Worm (Caenorhabditis elegans): ENCODE measurements around the gene mrp-5.

The mrp-5 gene

ce11 chrX:14946217-14946463 is at the start of gene mrp-5:
Gene mrp-5, minus strand, starts transcription at chrX:14946317.
- TF ChIP-seq ztf-29 (GFP tag; IDR thresholded peaks at IDR 0.05) (no peak), klf-2 (GFP tag; conservative IDR thresholded peaks at IDR 0.05) (no peak), ref-1 (GFP tag; conservative IDR thresholded peaks at IDR 0.05) (no peak), ztf-23 (GFP tag; IDR thresholded peaks at IDR 0.05) (no peak), med-1 (GFP tag; optimal IDR thresholded peaks at IDR 0.05; ENCODE audit: insufficient read depth) (no peak)

ce11 chrX:14993744-14994143 is 47.6 kb upstream of the mrp-5 start:
- TF ChIP-seq ref-1 (GFP tag; conservative IDR thresholded peaks at IDR 0.05) = no peak

ce11 chrX:14991280-14991679 is 45.2 kb upstream of the mrp-5 start, which contains the start of gene iglr-1:
Gene iglr-1, minus strand, starts transcription at chrX:14991380.
- TF ChIP-seq klf-2 (GFP tag; conservative IDR thresholded peaks at IDR 0.05) (no peak), T22C8.4 (GFP tag; IDR thresholded peaks at IDR 0.05) (no peak), ztf-29 (GFP tag; IDR thresholded peaks at IDR 0.05) (no peak)

ce11 chrX:14988160-14988559 is 42.0 kb upstream of the mrp-5 start:
- no peak for TF ChIP-seq ztf-23 (GFP tag; IDR thresholded peaks at IDR 0.05)
- no peak for TF ChIP-seq tab-1 (GFP tag; IDR thresholded peaks at IDR 0.05)
- no peak for TF ChIP-seq ztf-29 (GFP tag; IDR thresholded peaks at IDR 0.05)
- no peak for TF ChIP-seq flt-1 (GFP tag; IDR thresholded peaks at IDR 0.05)
- TF ChIP-seq med-1 (GFP tag; optimal IDR thresholded peaks at IDR 0.05; ENCODE audit: insufficient read depth) = no peak
- no peak for TF ChIP-seq cog-1 (tag; optimal IDR thresholded peaks at IDR 0.05)
- TF ChIP-seq ref-1 (GFP tag; conservative IDR thresholded peaks at IDR 0.05) = no peak
- TF ChIP-seq T22C8.4 (GFP tag; IDR thresholded peaks at IDR 0.05) = no peak
- TF ChIP-seq klf-2 (GFP tag; conservative IDR thresholded peaks at IDR 0.05) = no peak

ce11 chrX:14983274-14983673 is 37.2 kb upstream of the mrp-5 start, which contains the start of gene rbg-1:
Gene rbg-1, plus strand, starts transcription at chrX:14983533.
- TF ChIP-seq ref-1 (GFP tag; conservative IDR thresholded peaks at IDR 0.05) (no peak), flt-1 (GFP tag; IDR thresholded peaks at IDR 0.05) (peak; percentile 25; the same call in 1 of the 2 replicates), med-1 (GFP tag; optimal IDR thresholded peaks at IDR 0.05; ENCODE audit: insufficient read depth) (no peak), klf-2 (GFP tag; conservative IDR thresholded peaks at IDR 0.05) (no peak), ztf-29 (GFP tag; IDR thresholded peaks at IDR 0.05) (no peak), tab-1 (GFP tag; IDR thresholded peaks at IDR 0.05) (no peak), ztf-23 (GFP tag; IDR thresholded peaks at IDR 0.05) (no peak), cog-1 (tag; optimal IDR thresholded peaks at IDR 0.05) (no peak), T22C8.4 (GFP tag; IDR thresholded peaks at IDR 0.05) (peak; percentile 75)

- TF ChIP-seq ref-1 (GFP tag; conservative IDR thresholded peaks at IDR 0.05) (no peak), T22C8.4 (GFP tag; IDR thresholded peaks at IDR 0.05) (no peak), klf-2 (GFP tag; conservative IDR thresholded peaks at IDR 0.05) (no peak), cog-1 (tag; optimal IDR thresholded peaks at IDR 0.05) (no peak), ztf-23 (GFP tag; IDR thresholded peaks at IDR 0.05) (no peak), med-1 (GFP tag; optimal IDR thresholded peaks at IDR 0.05; ENCODE audit: insufficient read depth) (no peak), ztf-29 (GFP tag; IDR thresholded peaks at IDR 0.05) (no peak), flt-1 (GFP tag; IDR thresholded peaks at IDR 0.05) (no peak), tab-1 (GFP tag; IDR thresholded peaks at IDR 0.05) (no peak)
Measured at ce11 chrX:14982525-14982924, 36.4 kb upstream of the mrp-5 start, which contains the start of gene plp-2. Gene plp-2, minus strand, starts transcription at chrX:14982804.

- TF ChIP-seq tab-1 (GFP tag; IDR thresholded peaks at IDR 0.05) = no peak
- no peak for TF ChIP-seq klf-2 (GFP tag; conservative IDR thresholded peaks at IDR 0.05)
- TF ChIP-seq med-1 (GFP tag; optimal IDR thresholded peaks at IDR 0.05; ENCODE audit: insufficient read depth) = no peak
- TF ChIP-seq flt-1 (GFP tag; IDR thresholded peaks at IDR 0.05) = no peak
- no peak for TF ChIP-seq T22C8.4 (GFP tag; IDR thresholded peaks at IDR 0.05)
- no peak for TF ChIP-seq ztf-23 (GFP tag; IDR thresholded peaks at IDR 0.05)
- TF ChIP-seq ref-1 (GFP tag; conservative IDR thresholded peaks at IDR 0.05) = no peak
- TF ChIP-seq cog-1 (tag; optimal IDR thresholded peaks at IDR 0.05) = no peak
- TF ChIP-seq ztf-29 (GFP tag; IDR thresholded peaks at IDR 0.05) = no peak
Measured at ce11 chrX:14979388-14979787, 33.3 kb upstream of the mrp-5 start, which contains the start of gene emre-1. Gene emre-1, plus strand, starts transcription at chrX:14979688.

- TF ChIP-seq cog-1 (tag; optimal IDR thresholded peaks at IDR 0.05) (no peak), ref-1 (GFP tag; conservative IDR thresholded peaks at IDR 0.05) (no peak), tab-1 (GFP tag; IDR thresholded peaks at IDR 0.05) (no peak), ztf-23 (GFP tag; IDR thresholded peaks at IDR 0.05) (no peak), klf-2 (GFP tag; conservative IDR thresholded peaks at IDR 0.05) (no peak), flt-1 (GFP tag; IDR thresholded peaks at IDR 0.05) (no peak), T22C8.4 (GFP tag; IDR thresholded peaks at IDR 0.05) (no peak), ztf-29 (GFP tag; IDR thresholded peaks at IDR 0.05) (no peak)
Measured at ce11 chrX:14978756-14979155, 32.6 kb upstream of the mrp-5 start.

- TF ChIP-seq med-1 (GFP tag; optimal IDR thresholded peaks at IDR 0.05; ENCODE audit: insufficient read depth) = no peak
- no peak for TF ChIP-seq cog-1 (tag; optimal IDR thresholded peaks at IDR 0.05)
- TF ChIP-seq klf-2 (GFP tag; conservative IDR thresholded peaks at IDR 0.05) = no peak
- TF ChIP-seq ztf-23 (GFP tag; IDR thresholded peaks at IDR 0.05) = no peak
- no peak for TF ChIP-seq ztf-29 (GFP tag; IDR thresholded peaks at IDR 0.05)
- TF ChIP-seq tab-1 (GFP tag; IDR thresholded peaks at IDR 0.05) = no peak
- TF ChIP-seq ref-1 (GFP tag; conservative IDR thresholded peaks at IDR 0.05) = no peak
- TF ChIP-seq T22C8.4 (GFP tag; IDR thresholded peaks at IDR 0.05) = no peak
- TF ChIP-seq flt-1 (GFP tag; IDR thresholded peaks at IDR 0.05) = no peak
Measured at ce11 chrX:14976840-14977534, 30.9 kb upstream of the mrp-5 start.

- TF ChIP-seq ztf-23 (GFP tag; IDR thresholded peaks at IDR 0.05) (no peak), flt-1 (GFP tag; IDR thresholded peaks at IDR 0.05) (peak; percentile 29; the same call in 1 of the 2 replicates), cog-1 (tag; optimal IDR thresholded peaks at IDR 0.05) (peak; percentile 67), ztf-29 (GFP tag; IDR thresholded peaks at IDR 0.05) (no peak), ref-1 (GFP tag; conservative IDR thresholded peaks at IDR 0.05) (no peak), klf-2 (GFP tag; conservative IDR thresholded peaks at IDR 0.05) (no peak)
Measured at ce11 chrX:14975467-14976167, 29.5 kb upstream of the mrp-5 start, which contains the start of gene F20D1.3. Gene F20D1.3, plus strand, starts transcription at chrX:14976117.
